Worm (Caenorhabditis elegans): ENCODE data around the gene Y75B7B.1.

Y75B7B.1 gene

ce11 chrV:1243011-1243410 is 27.7 kb upstream of the Y75B7B.1 start:
- TF ChIP-seq sma-9 (GFP tag; optimal IDR thresholded peaks at IDR 0.05) (peak; percentile 12), sma-9 (tag; optimal IDR thresholded peaks at IDR 0.05) (no peak), nhr-129 (tag; optimal IDR thresholded peaks at IDR 0.05) (peak; percentile 35), nhr-237 (tag; optimal IDR thresholded peaks at IDR 0.05) (no peak), C34F6.9 (tag; optimal IDR thresholded peaks at IDR 0.05) (no peak)

DNA sequence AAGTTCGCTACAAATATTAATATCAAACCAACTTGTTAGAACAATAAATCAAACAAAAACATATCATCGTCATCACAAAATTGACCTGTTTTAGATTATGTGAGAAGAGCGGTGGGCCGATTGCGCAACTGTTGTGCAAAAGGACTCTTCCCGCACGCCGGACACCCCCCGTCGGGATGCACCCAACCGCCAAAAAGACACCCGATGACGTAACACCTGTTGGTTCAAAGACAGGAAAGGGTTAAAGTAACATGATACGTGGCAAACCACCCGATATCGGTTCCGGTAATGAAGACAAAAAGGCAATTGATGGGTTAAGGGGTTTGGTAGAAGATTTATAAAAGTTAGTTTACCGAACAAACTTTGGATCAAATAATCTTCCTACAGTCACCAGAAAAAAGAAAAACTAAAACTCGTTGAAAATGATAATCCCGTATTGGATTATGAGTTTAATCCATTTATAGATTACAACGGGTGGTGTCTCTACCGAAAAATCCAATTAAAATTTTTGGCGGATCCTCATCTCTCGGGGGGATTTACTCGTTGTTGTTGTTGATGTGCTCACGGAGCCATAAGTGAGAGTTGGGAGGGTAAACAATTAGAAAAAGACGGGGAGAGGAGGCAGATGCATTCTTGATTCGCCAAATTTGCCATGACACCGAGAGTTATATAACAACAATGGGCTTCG is 26.5 kb upstream of the Y75B7B.1 start:
- TF ChIP-seq nhr-6 (tag; optimal IDR thresholded peaks at IDR 0.05) (no peak), mdl-1 (tag; optimal IDR thresholded peaks at IDR 0.05) (no peak), unc-62 (GFP tag; optimal IDR thresholded peaks at IDR 0.05) (no peak)

- no peak for TF ChIP-seq nhr-6 (tag; optimal IDR thresholded peaks at IDR 0.05)
- no peak for TF ChIP-seq nhr-23 (tag; optimal IDR thresholded peaks at IDR 0.05)
- no peak for TF ChIP-seq skn-1 (tag; optimal IDR thresholded peaks at IDR 0.05)
Measured at ce11 chrV:1252794-1253193, 17.9 kb upstream of the Y75B7B.1 start.

- TF ChIP-seq skn-1 (tag; optimal IDR thresholded peaks at IDR 0.05) (no peak), nhr-6 (tag; optimal IDR thresholded peaks at IDR 0.05) (no peak), lin-11 (tag; optimal IDR thresholded peaks at IDR 0.05) (no peak), elt-1 (tag; optimal IDR thresholded peaks at IDR 0.05) (no peak), mbf-1 (tag; optimal IDR thresholded peaks at IDR 0.05) (no peak), zag-1 (tag; optimal IDR thresholded peaks at IDR 0.05) (no peak), ceh-82 (tag; optimal IDR thresholded peaks at IDR 0.05) (no peak), lin-39 (tag; optimal IDR thresholded peaks at IDR 0.05) (no peak), nhr-77 (tag; optimal IDR thresholded peaks at IDR 0.05) (no peak), elt-3 (tag; optimal IDR thresholded peaks at IDR 0.05) (no peak), unc-55 (GFP tag; optimal IDR thresholded peaks at IDR 0.05) (no peak), nhr-12 (tag; optimal IDR thresholded peaks at IDR 0.05) (no peak), ztf-4 (tag; optimal IDR thresholded peaks at IDR 0.05) (no peak), ztf-1 (GFP tag; conservative IDR thresholded peaks at IDR 0.05) (no peak), dmd-4 (tag; optimal IDR thresholded peaks at IDR 0.05) (no peak), egl-27 (tag; optimal IDR thresholded peaks at IDR 0.05) (no peak), F13H6.1 (tag; optimal IDR thresholded peaks at IDR 0.05) (no peak), ama-1 (optimal IDR thresholded peaks at IDR 0.05) (no peak)
Measured at ce11 chrV:1260042-1260441, 10.7 kb upstream of the Y75B7B.1 start, which contains the start of gene C39F7.1. TSS of gene C39F7.1 (plus strand) at chrV:1260342.

- no peak for TF ChIP-seq nhr-11 (tag; optimal IDR thresholded peaks at IDR 0.05)
- TF ChIP-seq nhr-129 (tag; optimal IDR thresholded peaks at IDR 0.05), result peak; percentile 20
- TF ChIP-seq nhr-237 (tag; optimal IDR thresholded peaks at IDR 0.05), result no peak
- no peak for TF ChIP-seq nhr-10 (tag; optimal IDR thresholded peaks at IDR 0.05)
- TF ChIP-seq Y55F3AM.14 (GFP tag; optimal IDR thresholded peaks at IDR 0.05), result no peak
- no peak for TF ChIP-seq elt-1 (tag; optimal IDR thresholded peaks at IDR 0.05)
- TF ChIP-seq mdl-1 (tag; optimal IDR thresholded peaks at IDR 0.05), result no peak
- TF ChIP-seq ama-1 (optimal IDR thresholded peaks at IDR 0.05), result peak; percentile 67
Measured at ce11 chrV:1262036-1262435, 8.7 kb upstream of the Y75B7B.1 start.

ce11 chrV:1263078-1263732 is 7.5 kb upstream of the Y75B7B.1 start:
- TF ChIP-seq ama-1 (optimal IDR thresholded peaks at IDR 0.05), result peak; percentile 62
- TF ChIP-seq ZK546.5 (tag; optimal IDR thresholded peaks at IDR 0.05), result no peak
